Fruit fly (Drosophila melanogaster): ENCODE measurements around the gene CG6865.

CG6865 gene

dm6 chr3L:18822450-18823220 is 40.8 kb upstream of the CG6865 start, which contains the start of gene Cat (continued):
- TF ChIP-seq lbe (GFP tag; optimal IDR thresholded peaks at IDR 0.05) (peak; percentile 66), CG9727 (GFP tag; optimal IDR thresholded peaks at IDR 0.05) (peak; percentile 44), CG17359 (tag; optimal IDR thresholded peaks at IDR 0.05) (no peak), CG30020 (tag; optimal IDR thresholded peaks at IDR 0.05) (peak; percentile 35), CG3163 (GFP tag; optimal IDR thresholded peaks at IDR 0.05) (no peak), Hsf (GFP tag; optimal IDR thresholded peaks at IDR 0.05) (peak; percentile 36), Rfx (GFP tag; IDR thresholded peaks at IDR 0.05) (peak; percentile 43; the same call in 1 of the 2 replicates), slou (GFP tag; optimal IDR thresholded peaks at IDR 0.05) (no peak), Sry-δ (GFP tag; optimal IDR thresholded peaks at IDR 0.05) (peak; percentile 48), CG6813 (GFP tag; optimal IDR thresholded peaks at IDR 0.05) (no peak), twi (tag; optimal IDR thresholded peaks at IDR 0.05) (no peak), CG9609 (GFP tag; optimal IDR thresholded peaks at IDR 0.05) (no peak), CG14860 (GFP tag; IDR thresholded peaks at IDR 0.05; ENCODE audit: partially characterized antibody) (no peak; the same call in 1 of the 3 replicates), CG16863 (GFP tag; optimal IDR thresholded peaks at IDR 0.05) (no peak), Abd-B (GFP tag; optimal IDR thresholded peaks at IDR 0.05) (peak; percentile 78), Sox100B (GFP tag; optimal IDR thresholded peaks at IDR 0.05) (peak; percentile 19), CG17385 (GFP tag; optimal IDR thresholded peaks at IDR 0.05) (peak; percentile 36), H15 (GFP tag; IDR thresholded peaks at IDR 0.05) (no peak), amos (GFP tag; IDR thresholded peaks at IDR 0.05; ENCODE audit: partially characterized antibody) (peak; percentile 82; the same call in 1 of the 2 replicates), Hr3 (GFP tag; optimal IDR thresholded peaks at IDR 0.05) (peak; percentile 17), CG14710 (tag; optimal IDR thresholded peaks at IDR 0.05) (peak; percentile 53), eve (GFP tag; optimal IDR thresholded peaks at IDR 0.05) (no peak), disco-r (GFP tag; optimal IDR thresholded peaks at IDR 0.05) (no peak), Neu2 (GFP tag; optimal IDR thresholded peaks at IDR 0.05; ENCODE audit: borderline replicate concordance) (no peak), z (GFP tag; IDR thresholded peaks at IDR 0.05) (no peak), Chrac-16 (GFP tag; optimal IDR thresholded peaks at IDR 0.05) (peak; percentile 27), Xbp1 (GFP tag; optimal IDR thresholded peaks at IDR 0.05) (peak; percentile 86), Camta (GFP tag; optimal IDR thresholded peaks at IDR 0.05) (no peak), Nf-YC (tag; optimal IDR thresholded peaks at IDR 0.05) (peak; percentile 54), zen (tag; optimal IDR thresholded peaks at IDR 0.05) (peak; percentile 16), zf30C (GFP tag; optimal IDR thresholded peaks at IDR 0.05) (no peak), schlank (tag; optimal IDR thresholded peaks at IDR 0.05) (no peak), caup (GFP tag; optimal IDR thresholded peaks at IDR 0.05; ENCODE audit: severe bottlenecking) (no peak), wek (GFP tag; optimal IDR thresholded peaks at IDR 0.05) (no peak), CG7556 (GFP tag; optimal IDR thresholded peaks at IDR 0.05) (peak; percentile 29), CG9797 (GFP tag; optimal IDR thresholded peaks at IDR 0.05) (peak; percentile 12), Ptx1 (GFP tag; IDR thresholded peaks at IDR 0.05) (no peak), Fer3 (tag; optimal IDR thresholded peaks at IDR 0.05) (peak; percentile 33), hth (optimal IDR thresholded peaks at IDR 0.05) (no peak), bowl (GFP tag; IDR thresholded peaks at IDR 0.05) (no peak), CG1647 (GFP tag; optimal IDR thresholded peaks at IDR 0.05) (no peak), kah (GFP tag; optimal IDR thresholded peaks at IDR 0.05) (peak; percentile 17), CG7928 (GFP tag; optimal IDR thresholded peaks at IDR 0.05) (no peak), CG31365 (tag; optimal IDR thresholded peaks at IDR 0.05) (no peak), unc-4 (GFP tag; IDR thresholded peaks at IDR 0.05; ENCODE audit: partially characterized antibody) (peak; percentile 91), pfk (GFP tag; optimal IDR thresholded peaks at IDR 0.05) (no peak), vvl (GFP tag; IDR thresholded peaks at IDR 0.05) (peak; percentile 72; the same call in 1 of the 2 replicates), fd3F (GFP tag; optimal IDR thresholded peaks at IDR 0.05) (no peak), CG32772 (GFP tag; IDR thresholded peaks at IDR 0.05) (no peak)
